Worm (Caenorhabditis elegans): Measurements from ENCODE around the gene eor-2.

ce11 chrX:14639941-14640340 is 37.1 kb downstream of the eor-2 start:
- TF ChIP-seq egl-27 (tag; optimal IDR thresholded peaks at IDR 0.05) = no peak
- TF ChIP-seq zag-1 (tag; optimal IDR thresholded peaks at IDR 0.05) = no peak

Measured in whole organism, L3 larva.